Fruit fly (Drosophila melanogaster) whole organism, embryonic: ENCODE measurements around the gene Mgstl.

Source experiments
- ATbp ChIP-seq: fragments of 200-800 bp; sonication (Bioruptor generic); optimal IDR thresholded peaks from 2 replicates; lab custom pipeline; 2017; ENCODE audit warnings: missing biosample characterization, mild to moderate bottlenecking, missing genetic modification characterization, missing genetic modification reagents
- Ada2b ChIP-seq: fragments of 200-800 bp; sonication (Bioruptor generic); IDR thresholded peaks from 2 replicates; pipeline ENCODE4 v1.3.6; 2022; ENCODE audit warnings: missing biosample characterization, missing genetic modification characterization
- Atf6 ChIP-seq: fragments of 200-800 bp; sonication (Bioruptor generic); IDR thresholded peaks from 2 replicates; pipeline ENCODE4 v1.3.6; 2022; ENCODE audit warnings: missing biosample characterization, missing genetic modification characterization
- Bdp1 ChIP-seq: fragments of 200-800 bp; sonication (Bioruptor generic); optimal IDR thresholded peaks from 3 replicates; lab custom pipeline; 2016; ENCODE audit warnings: missing biosample characterization, missing genetic modification characterization
- CG11456 ChIP-seq: fragments of 200-800 bp; sonication (Bioruptor generic); IDR thresholded peaks from 3 replicates; pipeline ENCODE4 v1.3.6; 2022; ENCODE audit warnings: missing biosample characterization, missing genetic modification characterization
- CG12219 ChIP-seq: fragments of 200-800 bp; sonication (Bioruptor generic); optimal IDR thresholded peaks from 3 replicates; lab custom pipeline; 2018; ENCODE audit warnings: missing biosample characterization, mild to moderate bottlenecking, missing genetic modification characterization
- CG12299 ChIP-seq: fragments of 200-800 bp; sonication (Bioruptor generic); optimal IDR thresholded peaks from 2 replicates; lab custom pipeline; 2018; ENCODE audit warnings: missing biosample characterization, mild to moderate bottlenecking, missing genetic modification characterization
- CG14710 ChIP-seq: fragments of 200-800 bp; sonication (Bioruptor generic); optimal IDR thresholded peaks from 3 replicates; lab custom pipeline; 2019; ENCODE audit warnings: missing biosample characterization, mild to moderate bottlenecking, missing genetic modification characterization, moderate library complexity
- CG17359 ChIP-seq: fragments of 200-800 bp; sonication (Bioruptor generic); optimal IDR thresholded peaks from 3 replicates; lab custom pipeline; 2018; ENCODE audit warnings: missing biosample characterization, mild to moderate bottlenecking, missing genetic modification characterization, moderate library complexity
- CG17912 ChIP-seq: fragments of 200-800 bp; sonication (Bioruptor generic); optimal IDR thresholded peaks from 2 replicates; lab custom pipeline; 2018; ENCODE audit warnings: missing biosample characterization, mild to moderate bottlenecking, missing genetic modification characterization
- CG2129 ChIP-seq: fragments of 200-800 bp; sonication (Bioruptor generic); IDR thresholded peaks from 2 replicates; pipeline ENCODE4 v1.3.6; 2022; ENCODE audit warnings: missing biosample characterization, missing genetic modification characterization; ENCODE audit not compliant: partially characterized antibody
- CG2889 ChIP-seq: fragments of 200-800 bp; sonication (Bioruptor generic); IDR thresholded peaks from 3 replicates; pipeline ENCODE4 v1.3.6; 2022; ENCODE audit warnings: missing biosample characterization, missing genetic modification characterization
- CG30403 ChIP-seq: fragments of 200-800 bp; sonication (Bioruptor generic); optimal IDR thresholded peaks from 3 replicates; lab custom pipeline; 2016; ENCODE audit warnings: missing biosample characterization, missing genetic modification characterization
- CG30431 ChIP-seq: fragments of 200-800 bp; sonication (Bioruptor generic); optimal IDR thresholded peaks from 2 replicates; lab custom pipeline; 2017; ENCODE audit warnings: missing biosample characterization, missing genetic modification characterization
- CG32532 ChIP-seq: fragments of 200-800 bp; sonication (Bioruptor generic); IDR thresholded peaks from 2 replicates; pipeline ENCODE4 v1.3.6; 2022; ENCODE audit warnings: missing biosample characterization, missing genetic modification characterization
- CG7372 ChIP-seq: fragments of 200-800 bp; sonication (Bioruptor generic); IDR thresholded peaks from 2 replicates; pipeline ENCODE4 v1.3.6; 2022; ENCODE audit warnings: missing biosample characterization, missing genetic modification characterization
- CG7928 ChIP-seq: fragments of 200-800 bp; sonication (Bioruptor generic); optimal IDR thresholded peaks from 2 replicates; lab custom pipeline; 2017; ENCODE audit warnings: missing biosample characterization, mild to moderate bottlenecking, missing genetic modification characterization
- CG7987 ChIP-seq: fragments of 200-800 bp; sonication (Bioruptor generic); optimal IDR thresholded peaks from 2 replicates; lab custom pipeline; 2018; ENCODE audit warnings: missing biosample characterization, mild to moderate bottlenecking, missing genetic modification characterization, moderate library complexity
- CoRest ChIP-seq: fragments of 200-800 bp; sonication (Bioruptor generic); optimal IDR thresholded peaks from 3 replicates; lab custom pipeline; 2018; ENCODE audit warnings: missing biosample characterization, mild to moderate bottlenecking, missing genetic modification characterization, moderate library complexity
- D19B ChIP-seq: fragments of 200-800 bp; sonication (Bioruptor generic); optimal IDR thresholded peaks from 2 replicates; lab custom pipeline; 2017; ENCODE audit warnings: missing biosample characterization, mild to moderate bottlenecking, missing genetic modification characterization
- Dip3 ChIP-seq: fragments of 200-800 bp; sonication (Bioruptor generic); optimal IDR thresholded peaks from 3 replicates; lab custom pipeline; 2016; ENCODE audit warnings: missing biosample characterization, missing genetic modification characterization
- Dref ChIP-seq: fragments of 200-800 bp; sonication (Bioruptor generic); IDR thresholded peaks from 2 replicates; pipeline ENCODE4 v1.3.6; 2022; ENCODE audit warnings: missing biosample characterization, missing genetic modification characterization
- Eip74EF ChIP-seq, 2 experiments: fragments of 200-800 bp in 1 of 2; fragments of >200 bp in 1 of 2; sonication (Bioruptor generic) in 1 of 2; optimal IDR thresholded peaks; 2 replicates each; lab custom pipeline; 2017 to 2019; ENCODE audit warnings: missing biosample characterization in 2 of 2, missing genetic modification characterization in 2 of 2, mild to moderate bottlenecking in 1 of 2, moderate library complexity in 1 of 2
- Gug ChIP-seq: fragments of 200-800 bp; sonication (Bioruptor generic); IDR thresholded peaks from 4 replicates; pipeline ENCODE4 v1.3.6; 2022; ENCODE audit warnings: missing biosample characterization, missing genetic modification characterization
- Hsf ChIP-seq: fragments of 200-800 bp; sonication (Bioruptor generic); optimal IDR thresholded peaks from 3 replicates; lab custom pipeline; 2016; ENCODE audit warnings: missing biosample characterization, missing genetic modification characterization
- Lim3 ChIP-seq: fragments of 200-800 bp; sonication (Bioruptor generic); IDR thresholded peaks from 2 replicates; pipeline ENCODE4 v1.3.6; 2022; ENCODE audit warnings: missing biosample characterization, missing genetic modification characterization
- Oli ChIP-seq: fragments of 200-800 bp; sonication (Bioruptor generic); optimal IDR thresholded peaks from 2 replicates; lab custom pipeline; 2018; ENCODE audit warnings: missing biosample characterization, mild to moderate bottlenecking, missing genetic modification characterization, moderate library complexity
- Rfx ChIP-seq: fragments of 200-800 bp; sonication (Bioruptor generic); IDR thresholded peaks from 2 replicates; pipeline ENCODE4 v1.3.6; 2022; ENCODE audit warnings: missing biosample characterization, missing genetic modification characterization
- Ssrp ChIP-seq: fragments of 200-800 bp; sonication (Bioruptor generic); optimal IDR thresholded peaks from 2 replicates; lab custom pipeline; 2018; ENCODE audit warnings: missing biosample characterization, mild to moderate bottlenecking, missing genetic modification characterization, moderate library complexity
- Vsx1 ChIP-seq: fragments of 200-800 bp; sonication (Bioruptor generic); optimal IDR thresholded peaks from 2 replicates; lab custom pipeline; 2017; ENCODE audit warnings: missing biosample characterization, mild to moderate bottlenecking, missing genetic modification characterization, missing genetic modification reagents
- aop ChIP-seq: fragments of 200-800 bp; sonication (Bioruptor generic); IDR thresholded peaks from 2 replicates; pipeline ENCODE4 v1.3.6; 2022; ENCODE audit warnings: missing biosample characterization, missing genetic modification characterization
- bcd ChIP-seq: fragments of 200-800 bp; sonication (Bioruptor generic); optimal IDR thresholded peaks from 2 replicates; lab custom pipeline; 2017; ENCODE audit warnings: missing biosample characterization, mild to moderate bottlenecking, missing genetic modification characterization
- cas ChIP-seq: fragments of 200-800 bp; sonication (Bioruptor generic); IDR thresholded peaks from 2 replicates; pipeline ENCODE4 v1.3.6; 2022; ENCODE audit warnings: missing biosample characterization, missing genetic modification characterization
- corto ChIP-seq: fragments of 200-800 bp; sonication (Bioruptor generic); optimal IDR thresholded peaks from 2 replicates; lab custom pipeline; 2016; ENCODE audit warnings: missing biosample characterization, mild to moderate bottlenecking, missing genetic modification characterization, moderate library complexity
- dm ChIP-seq: fragments of 200-800 bp; sonication (Bioruptor generic); optimal IDR thresholded peaks from 3 replicates; lab custom pipeline; 2016; ENCODE audit warnings: missing biosample characterization, missing genetic modification characterization
- dpn ChIP-seq, 2 experiments: fragments of 200-800 bp; sonication (Bioruptor generic); optimal IDR thresholded peaks; 3 replicates each; lab custom pipeline; 2016; ENCODE audit warnings: missing biosample characterization in 2 of 2, missing genetic modification characterization in 2 of 2
- emc ChIP-seq: fragments of 200-800 bp; sonication (Bioruptor generic); optimal IDR thresholded peaks from 2 replicates; lab custom pipeline; 2016; ENCODE audit warnings: missing biosample characterization, missing genetic modification characterization
- gce ChIP-seq: fragments of 200-800 bp; sonication (Bioruptor generic); IDR thresholded peaks from 3 replicates; pipeline ENCODE4 v1.3.6; 2022; ENCODE audit warnings: missing biosample characterization, missing genetic modification characterization
- gcm ChIP-seq: fragments of 200-800 bp; sonication (Bioruptor generic); optimal IDR thresholded peaks from 2 replicates; lab custom pipeline; 2019; ENCODE audit warnings: missing biosample characterization, mild to moderate bottlenecking, missing genetic modification characterization, moderate library complexity
- grn ChIP-seq: fragments of 200-800 bp; sonication (Bioruptor generic); optimal IDR thresholded peaks from 3 replicates; lab custom pipeline; 2017; ENCODE audit warnings: missing biosample characterization, missing genetic modification characterization
- insv ChIP-seq, 2 experiments: fragments of 200-800 bp; sonication (Bioruptor generic); optimal IDR thresholded peaks; 3 replicates each; lab custom pipeline; 2016 to 2018; ENCODE audit warnings: missing biosample characterization in 2 of 2, missing genetic modification characterization in 2 of 2
- lmd ChIP-seq: fragments of 200-800 bp; sonication (Bioruptor generic); IDR thresholded peaks from 2 replicates; pipeline ENCODE4 v1.3.6; 2022; ENCODE audit warnings: missing biosample characterization, missing genetic modification characterization
- peb ChIP-seq: fragments of 200-800 bp; sonication (Bioruptor generic); IDR thresholded peaks from 2 replicates; pipeline ENCODE4 v1.3.6; 2022; ENCODE audit warnings: missing biosample characterization, missing genetic modification characterization
- pho ChIP-seq: fragments of 200-800 bp; sonication (Bioruptor generic); optimal IDR thresholded peaks from 2 replicates; lab custom pipeline; 2016; ENCODE audit warnings: missing biosample characterization, missing genetic modification characterization
- prd ChIP-seq, 3 experiments: fragments of >200 bp in 2 of 3; fragments of 200-800 bp in 1 of 3; sonication (Bioruptor generic) in 1 of 3; optimal IDR thresholded peaks in 2 of 3; IDR thresholded peaks in 1 of 3; 2 replicates in 2 of 3; 3 replicates in 1 of 3; pipeline versions ENCODE4 v1.3.6 to Lab custom; 2017 to 2022; ENCODE audit warnings: missing biosample characterization in 1 of 3, missing genetic modification characterization in 1 of 3
- rib ChIP-seq: fragments of 200-800 bp; sonication (Bioruptor generic); IDR thresholded peaks from 2 replicates; pipeline ENCODE4 v1.3.6; 2022; ENCODE audit warnings: missing biosample characterization, missing genetic modification characterization
- row ChIP-seq: fragments of 200-800 bp; sonication (Bioruptor generic); IDR thresholded peaks from 3 replicates; pipeline ENCODE4 v1.3.6; 2022; ENCODE audit warnings: missing biosample characterization, missing genetic modification characterization
- sc ChIP-seq, 3 experiments: fragments of >200 bp in 2 of 3; fragments of 200-800 bp in 1 of 3; sonication (Bioruptor generic) in 1 of 3; optimal IDR thresholded peaks; 2 replicates in 2 of 3; 3 replicates in 1 of 3; lab custom pipeline; 2017; ENCODE audit warnings: mild to moderate bottlenecking in 1 of 3, missing biosample characterization in 1 of 3, missing genetic modification characterization in 1 of 3, missing genetic modification reagents in 1 of 3
- slp2 ChIP-seq: fragments of 200-800 bp; sonication (Bioruptor generic); optimal IDR thresholded peaks from 2 replicates; lab custom pipeline; 2016; ENCODE audit warnings: missing biosample characterization, missing genetic modification characterization
- trem ChIP-seq: fragments of 200-800 bp; optimal IDR thresholded peaks from 3 replicates; lab custom pipeline; 2019; ENCODE audit warnings: missing biosample characterization, mild to moderate bottlenecking, missing genetic modification characterization, moderate library complexity
- zf30C ChIP-seq: fragments of 200-800 bp; sonication (Bioruptor generic); optimal IDR thresholded peaks from 3 replicates; lab custom pipeline; 2018; ENCODE audit warnings: missing biosample characterization, mild to moderate bottlenecking, missing genetic modification characterization

Gene Mgstl

dm6 chrX:21072953-21073352 lies 31.0 kb downstream of the Mgstl start (continued):
- TF ChIP-seq CG14710 (tag; lab: Kevin White, UChicago): no peak
- no peak for TF ChIP-seq peb (GFP tag; lab: Robert Waterston, UW)
- no peak for TF ChIP-seq bcd (GFP tag; lab: Kevin White, UChicago)
- no peak for TF ChIP-seq CG32532 (GFP tag; lab: Robert Waterston, UW)
- TF ChIP-seq pho (GFP tag; lab: Kevin White, UChicago): no peak
- TF ChIP-seq CG17359 (tag; lab: Kevin White, UChicago): peak; percentile 12
- TF ChIP-seq corto (GFP tag; lab: Kevin White, UChicago): peak; percentile 80
- TF ChIP-seq CG30403 (GFP tag; lab: Kevin White, UChicago): no peak
- TF ChIP-seq CoRest (tag; lab: Kevin White, UChicago): no peak
- no peak for TF ChIP-seq slp2 (GFP tag; lab: Kevin White, UChicago)
- no peak for TF ChIP-seq Ssrp (tag; lab: Kevin White, UChicago)
- TF ChIP-seq sc (optimal IDR thresholded peaks at IDR 0.05; lab: Kevin White, UChicago): no peak
- TF ChIP-seq sc (GFP tag; optimal IDR thresholded peaks at IDR 0.05; lab: Kevin White, UChicago): no peak
- TF ChIP-seq dpn (GFP tag; optimal IDR thresholded peaks at IDR 0.05; lab: Kevin White, UChicago): peak in 1 of 2 experiments; percentile 23
- TF ChIP-seq grn: no peak
- TF ChIP-seq CG11456: no peak
- no peak for TF ChIP-seq Dip3 (GFP tag; lab: Kevin White, UChicago)
- TF ChIP-seq CG7372 (GFP tag; lab: Robert Waterston, UW): no peak
- no peak for TF ChIP-seq CG12219
- peak; percentile 8; the same call in 1 of the 2 replicates for TF ChIP-seq Ada2b (GFP tag; lab: Robert Waterston, UW)
- TF ChIP-seq D19B (GFP tag; lab: Kevin White, UChicago): no peak
- no peak for TF ChIP-seq CG30431 (GFP tag; lab: Kevin White, UChicago)
- no peak for TF ChIP-seq prd (optimal IDR thresholded peaks at IDR 0.05; lab: Kevin White, UChicago)
- TF ChIP-seq prd (GFP tag; IDR thresholded peaks at IDR 0.05; lab: Robert Waterston, UW): peak; percentile 48; the same call in 2 of the 3 replicates
- no peak for TF ChIP-seq Vsx1 (GFP tag; lab: Kevin White, UChicago)
- peak; percentile 51 for TF ChIP-seq row (GFP tag; lab: Robert Waterston, UW)
- no peak for TF ChIP-seq Lim3 (GFP tag; lab: Robert Waterston, UW)
- TF ChIP-seq aop (GFP tag; lab: Robert Waterston, UW): no peak
- TF ChIP-seq CG2889 (GFP tag; lab: Robert Waterston, UW): no peak
- TF ChIP-seq rib (GFP tag; lab: Robert Waterston, UW): no peak
- TF ChIP-seq gcm (GFP tag; lab: Kevin White, UChicago): no peak
- no peak for TF ChIP-seq trem (tag; lab: Kevin White, UChicago)
- TF ChIP-seq Eip74EF (GFP tag; optimal IDR thresholded peaks at IDR 0.05; lab: Kevin White, UChicago): no peak
- TF ChIP-seq Dref (GFP tag; lab: Robert Waterston, UW): no peak
- 0 out of 2 replicates have a peak, but pooled peaks have one; percentile 23 for TF ChIP-seq lmd (GFP tag; lab: Robert Waterston, UW)
- no peak for TF ChIP-seq CG2129 (GFP tag; lab: Robert Waterston, UW)
- no peak for TF ChIP-seq ATbp (GFP tag; lab: Kevin White, UChicago)
- no peak for TF ChIP-seq CG12299
- no peak for TF ChIP-seq Bdp1 (GFP tag; lab: Kevin White, UChicago)
- no peak for TF ChIP-seq Atf6 (GFP tag; lab: Robert Waterston, UW)
- TF ChIP-seq insv (GFP tag; optimal IDR thresholded peaks at IDR 0.05; lab: Kevin White, UChicago): no peak
- TF ChIP-seq Rfx (GFP tag; lab: Robert Waterston, UW): no peak
- TF ChIP-seq Gug (GFP tag; lab: Robert Waterston, UW): no peak
- TF ChIP-seq gce: no peak
- peak; percentile 18 for TF ChIP-seq Oli
- TF ChIP-seq dm (GFP tag; lab: Kevin White, UChicago): no peak
- TF ChIP-seq CG17912 (GFP tag; lab: Kevin White, UChicago): no peak
- TF ChIP-seq cas (GFP tag; lab: Robert Waterston, UW): no peak
- TF ChIP-seq CG7987 (GFP tag; lab: Kevin White, UChicago): no peak
- no peak for TF ChIP-seq Hsf (GFP tag; lab: Kevin White, UChicago)
- TF ChIP-seq CG7928 (GFP tag; lab: Kevin White, UChicago): no peak
- TF ChIP-seq zf30C (GFP tag; lab: Kevin White, UChicago): peak; percentile 17
- TF ChIP-seq emc (GFP tag; lab: Kevin White, UChicago): no peak
